Fruit fly (Drosophila melanogaster): ENCODE results near the gene Cep290.
"Not testable (repeated sequence)": the region's sequence is repeated elsewhere in the genome, so short reads cannot be mapped to it uniquely, and the experiment has no call there.

The Cep290 gene

DNA sequence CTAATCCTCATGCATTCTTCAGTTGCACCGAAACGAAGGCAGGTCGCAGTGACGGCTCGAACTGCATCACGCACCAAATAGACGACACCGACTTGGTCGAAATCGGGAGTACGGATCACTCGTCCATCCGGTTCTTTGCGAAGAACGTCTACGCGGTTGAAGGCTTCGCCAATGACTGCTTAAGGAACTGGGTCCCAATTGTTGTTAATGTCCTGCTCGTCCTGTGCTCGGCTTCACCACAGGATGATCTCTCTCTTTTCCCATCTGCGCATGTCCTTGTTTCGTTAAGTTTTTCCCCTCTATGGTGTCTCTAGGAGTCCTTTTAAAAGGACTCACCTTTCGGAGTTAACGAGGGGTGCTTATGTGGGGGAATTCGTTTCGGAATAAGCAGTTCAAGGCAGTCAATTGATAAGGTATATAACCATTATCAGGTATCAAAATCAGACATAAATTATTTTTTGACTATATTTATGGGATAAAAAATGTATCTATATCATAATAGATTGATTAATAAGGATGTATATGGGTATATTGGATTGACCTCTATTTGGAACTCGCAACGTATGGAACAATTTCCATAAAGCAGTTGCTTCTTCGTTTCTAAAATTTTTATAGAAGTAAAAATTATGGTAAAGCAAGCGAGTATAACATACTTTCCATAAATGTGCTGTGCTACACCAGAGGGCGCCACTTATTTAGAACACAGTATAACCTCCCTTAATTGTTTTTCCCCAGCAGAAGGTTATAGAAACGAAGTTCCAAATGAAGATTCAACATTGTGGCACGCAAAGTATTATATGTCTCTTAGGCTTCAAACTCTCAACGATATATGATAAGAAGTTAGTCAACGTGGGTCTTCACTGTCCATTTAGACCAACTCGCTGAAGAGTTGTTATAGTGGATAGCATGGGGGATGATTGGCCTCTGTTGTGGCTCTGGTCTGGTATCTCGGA lies 13.6 kb downstream of the Cep290 start, which contains the start of gene dpr20:
Gene dpr20, minus strand, starts transcription at position 186 of the 953 bp plus-strand sequence.
- TF ChIP-seq CG1620 (GFP tag; optimal IDR thresholded peaks at IDR 0.05): no peak
- TF ChIP-seq CG33017 (tag; optimal IDR thresholded peaks at IDR 0.05): peak; percentile 87
- peak; percentile 81 for TF ChIP-seq CG14711 (tag; optimal IDR thresholded peaks at IDR 0.05)
- TF ChIP-seq CG7101 (tag; optimal IDR thresholded peaks at IDR 0.05): peak; percentile 85
- TF ChIP-seq Mnt (GFP tag; optimal IDR thresholded peaks at IDR 0.05): peak; percentile 8
- no peak for TF ChIP-seq tj (GFP tag; optimal IDR thresholded peaks at IDR 0.05)
- TF ChIP-seq CG5204 (GFP tag; optimal IDR thresholded peaks at IDR 0.05): peak; percentile 84
- no peak for TF ChIP-seq Crg-1 (GFP tag; optimal IDR thresholded peaks at IDR 0.05)
- TF ChIP-seq pad (GFP tag; optimal IDR thresholded peaks at IDR 0.05): peak; percentile 92
- no peak for TF ChIP-seq ovo (GFP tag; optimal IDR thresholded peaks at IDR 0.05)
- no peak for TF ChIP-seq kay (GFP tag; ENCODE audit: borderline replicate concordance)
- TF ChIP-seq CG11617 (GFP tag; optimal IDR thresholded peaks at IDR 0.05): peak; percentile 10
- peak; percentile 93 for TF ChIP-seq toe (GFP tag; optimal IDR thresholded peaks at IDR 0.05)
- peak; percentile 91 for TF ChIP-seq CG12768 (GFP tag; optimal IDR thresholded peaks at IDR 0.05)
- TF ChIP-seq bab1 (GFP tag; optimal IDR thresholded peaks at IDR 0.05): no peak
- peak; percentile 83 for TF ChIP-seq CG7045 (GFP tag; optimal IDR thresholded peaks at IDR 0.05)
- no peak for TF ChIP-seq cic (GFP tag; optimal IDR thresholded peaks at IDR 0.05)
- TF ChIP-seq Clk (GFP tag; optimal IDR thresholded peaks at IDR 0.05): peak; percentile 82
- TF ChIP-seq cnc (optimal IDR thresholded peaks at IDR 0.05): no peak
- peak; percentile 88 for TF ChIP-seq Hr96 (GFP tag; optimal IDR thresholded peaks at IDR 0.05)

- TF ChIP-seq CG1620, cic, CG7045 (GFP tag; optimal IDR thresholded peaks at IDR 0.05): not testable (repeated sequence)
Measured at dm6 chr3L:865096-865495, 21.4 kb downstream of the Cep290 start, which contains the start of gene CG12502. Gene CG12502, plus strand, starts transcription at chr3L:865396.

DNA sequence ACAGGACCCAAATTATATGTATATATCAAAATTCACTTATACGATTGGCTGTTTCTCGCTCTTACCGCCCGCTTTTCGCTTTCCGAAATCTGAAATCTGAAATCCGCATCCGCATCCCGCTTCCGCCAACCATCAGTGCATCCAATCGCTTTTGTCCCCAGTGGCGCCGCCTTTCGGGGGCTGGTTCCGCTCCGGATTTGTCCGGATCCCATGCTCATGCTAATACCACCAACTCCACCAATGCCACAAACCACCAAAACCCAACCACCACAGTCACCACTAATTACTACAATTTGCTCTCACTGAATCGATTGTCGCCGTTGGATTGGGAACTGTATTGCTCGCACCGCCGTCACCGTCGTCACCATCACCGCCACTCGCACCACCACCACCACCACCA lies 25.1 kb downstream of the Cep290 start:
- TF ChIP-seq CG5204 (GFP tag; optimal IDR thresholded peaks at IDR 0.05): no peak

DNA sequence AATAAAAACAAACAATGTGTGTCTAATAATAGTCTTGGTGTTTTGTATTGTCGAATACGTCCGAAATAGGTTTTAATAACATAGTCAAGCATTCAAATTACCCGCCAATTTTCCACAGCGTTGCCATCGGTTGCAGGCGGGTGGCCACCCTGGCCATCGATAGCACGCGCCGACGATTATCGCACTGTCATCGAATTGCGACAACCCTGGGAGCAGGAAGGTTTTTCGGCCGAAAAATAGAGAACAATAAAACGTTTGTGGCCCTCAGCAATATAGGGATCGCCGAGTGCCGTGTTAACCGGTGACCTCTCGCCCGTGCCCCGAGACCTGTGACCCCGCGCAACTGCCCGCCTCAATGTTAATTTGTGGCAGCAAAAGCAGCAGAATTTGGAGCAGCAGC lies 28.0 kb downstream of the Cep290 start, which contains the start of gene Usp10:
Gene Usp10, plus strand, starts transcription at position 187 of the 400 bp plus-strand sequence.
- TF ChIP-seq CG11617 (GFP tag; optimal IDR thresholded peaks at IDR 0.05) (no peak), Hr96 (GFP tag; optimal IDR thresholded peaks at IDR 0.05) (no peak), Crg-1 (GFP tag; optimal IDR thresholded peaks at IDR 0.05) (no peak), Mnt (GFP tag; optimal IDR thresholded peaks at IDR 0.05) (peak; percentile 48), cnc (optimal IDR thresholded peaks at IDR 0.05) (peak; percentile 60 to 92), CG14711 (tag; optimal IDR thresholded peaks at IDR 0.05) (peak; percentile 99), cic (GFP tag; optimal IDR thresholded peaks at IDR 0.05) (peak; percentile 43), toe (GFP tag; optimal IDR thresholded peaks at IDR 0.05) (no peak), kay (GFP tag; ENCODE audit: borderline replicate concordance) (no peak), CG5204 (GFP tag; optimal IDR thresholded peaks at IDR 0.05) (no peak), CG33017 (tag; optimal IDR thresholded peaks at IDR 0.05) (no peak), pad (GFP tag; optimal IDR thresholded peaks at IDR 0.05) (no peak), bab1 (GFP tag; optimal IDR thresholded peaks at IDR 0.05) (peak; percentile 19), tj (GFP tag; optimal IDR thresholded peaks at IDR 0.05) (peak; percentile 53), CG1620 (GFP tag; optimal IDR thresholded peaks at IDR 0.05) (no peak)

DNA sequence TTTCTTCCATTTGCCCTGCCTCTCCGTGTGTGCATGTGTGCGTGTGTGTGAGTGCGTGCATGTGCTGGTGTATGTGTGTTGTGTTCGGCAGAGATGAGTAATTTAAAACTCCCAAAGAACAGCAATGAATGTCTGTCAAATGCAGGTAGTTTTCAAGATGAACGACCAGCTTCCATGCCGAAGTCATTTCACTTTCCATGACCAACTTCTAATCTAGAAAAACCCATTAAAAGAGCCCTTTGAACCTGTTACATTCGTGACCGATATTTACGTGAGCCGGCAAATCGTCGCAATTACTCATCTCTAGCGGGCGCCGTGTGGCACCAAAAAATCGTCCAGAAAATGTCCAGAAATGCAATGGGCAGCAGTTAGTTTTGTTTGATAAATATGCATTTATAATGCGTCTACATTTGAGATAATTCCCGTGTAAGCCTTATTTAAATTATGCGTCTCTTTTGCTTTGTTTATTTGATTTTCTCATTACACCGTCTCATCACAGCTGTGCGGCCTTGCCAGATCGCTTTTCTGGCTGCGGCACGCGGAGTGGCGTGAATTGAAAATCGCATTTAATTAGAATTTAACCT lies 28.8 kb downstream of the Cep290 start:
- TF ChIP-seq kay (GFP tag; ENCODE audit: borderline replicate concordance) (no peak), ovo (GFP tag; optimal IDR thresholded peaks at IDR 0.05) (no peak), cic (GFP tag; optimal IDR thresholded peaks at IDR 0.05) (no peak), toe (GFP tag; optimal IDR thresholded peaks at IDR 0.05) (peak; percentile 75), tj (GFP tag; optimal IDR thresholded peaks at IDR 0.05) (peak; percentile 22), CG33017 (tag; optimal IDR thresholded peaks at IDR 0.05) (peak; percentile 15), Mnt (GFP tag; optimal IDR thresholded peaks at IDR 0.05) (peak; percentile 55), CG12768 (GFP tag; optimal IDR thresholded peaks at IDR 0.05) (peak; percentile 28), Clk (GFP tag; optimal IDR thresholded peaks at IDR 0.05) (no peak), cnc (optimal IDR thresholded peaks at IDR 0.05) (no peak), pad (GFP tag; optimal IDR thresholded peaks at IDR 0.05) (peak; percentile 1), Hr96 (GFP tag; optimal IDR thresholded peaks at IDR 0.05) (peak; percentile 57), CG7045 (GFP tag; optimal IDR thresholded peaks at IDR 0.05) (no peak), CG1620 (GFP tag; optimal IDR thresholded peaks at IDR 0.05) (peak; percentile 10), Crg-1 (GFP tag; optimal IDR thresholded peaks at IDR 0.05) (peak; percentile 35), CG11617 (GFP tag; optimal IDR thresholded peaks at IDR 0.05) (peak; percentile 47), bab1 (GFP tag; optimal IDR thresholded peaks at IDR 0.05) (no peak), CG7101 (tag; optimal IDR thresholded peaks at IDR 0.05) (peak; percentile 21), CG5204 (GFP tag; optimal IDR thresholded peaks at IDR 0.05) (no peak), CG14711 (tag; optimal IDR thresholded peaks at IDR 0.05) (peak; percentile 30)

All from whole organism, adult.